Worm (Caenorhabditis elegans): Measurements from ENCODE around the gene T26A5.6.

T26A5.6 gene

ce11 chrIII:6450596-6450995 lies at the start of gene T26A5.6:
Gene T26A5.6 (minus strand): TSS chrIII:6450696.
- TF ChIP-seq T26A8.4 (GFP tag; IDR thresholded peaks at IDR 0.05) (no peak), T20F7.1 (GFP tag; optimal IDR thresholded peaks at IDR 0.05) (no peak), ztf-7 (tag; optimal IDR thresholded peaks at IDR 0.05) (no peak), F26F4.8 (GFP tag; conservative IDR thresholded peaks at IDR 0.05) (no peak), tag-97 (GFP tag; IDR thresholded peaks at IDR 0.05) (no peak), nhr-28 (tag; optimal IDR thresholded peaks at IDR 0.05) (no peak), mdt-29 (GFP tag; IDR thresholded peaks at IDR 0.05) (no peak), aly-2 (tag; optimal IDR thresholded peaks at IDR 0.05) (no peak), lin-1 (GFP tag; IDR thresholded peaks at IDR 0.05) (no peak), hlh-11 (tag; optimal IDR thresholded peaks at IDR 0.05) (no peak), dmd-9 (GFP tag; IDR thresholded peaks at IDR 0.05) (no peak), hif-1 (tag; optimal IDR thresholded peaks at IDR 0.05) (no peak), Y48G9A.11 (GFP tag; IDR thresholded peaks at IDR 0.05) (no peak), ceh-28 (tag; optimal IDR thresholded peaks at IDR 0.05) (no peak), set-16 (GFP tag; IDR thresholded peaks at IDR 0.05) (no peak), nhr-76 (tag; optimal IDR thresholded peaks at IDR 0.05) (no peak)

- TF ChIP-seq pqm-1 (tag; optimal IDR thresholded peaks at IDR 0.05) = peak; percentile 29
- peak; percentile 74 for TF ChIP-seq aha-1 (tag)
- no peak for TF ChIP-seq jun-1 (tag; optimal IDR thresholded peaks at IDR 0.05)
- peak; percentile 21; the same call in 1 of the 2 replicates for TF ChIP-seq dmd-6 (GFP tag; IDR thresholded peaks at IDR 0.05)
Observed at ce11 chrIII:6500032-6500564, 49.6 kb upstream of the T26A5.6 start, which contains the start of gene F23F12.3. Gene F23F12.3 (plus strand): TSS chrIII:6500514.

- TF ChIP-seq nhr-77 (tag; optimal IDR thresholded peaks at IDR 0.05) = no peak
- no peak for TF ChIP-seq vab-7 (GFP tag; IDR thresholded peaks at IDR 0.05)
- no peak for TF ChIP-seq lin-39 (tag; optimal IDR thresholded peaks at IDR 0.05)
- TF ChIP-seq unc-62 (GFP tag; optimal IDR thresholded peaks at IDR 0.05 in 1 of 2) = peak in 1 of 2 experiments; percentile 92
- no peak for TF ChIP-seq unc-62 (tag; optimal IDR thresholded peaks at IDR 0.05)
- TF ChIP-seq mxl-3 (GFP tag; optimal IDR thresholded peaks at IDR 0.05) = no peak
- no peak for TF ChIP-seq rbr-2 (tag; optimal IDR thresholded peaks at IDR 0.05)
- TF ChIP-seq T26A8.4 (GFP tag; IDR thresholded peaks at IDR 0.05) = no peak
- no peak for TF ChIP-seq mes-2 (tag; optimal IDR thresholded peaks at IDR 0.05; ENCODE audit: poor library complexity, severe bottlenecking)
- TF ChIP-seq ZK546.5 (tag; optimal IDR thresholded peaks at IDR 0.05) = no peak
Observed at ce11 chrIII:6499102-6499501, 48.6 kb upstream of the T26A5.6 start.

ce11 chrIII:6498176-6498575 lies 47.7 kb upstream of the T26A5.6 start, which contains the start of gene sdz-15:
Gene sdz-15 (plus strand): TSS chrIII:6498476.
- TF ChIP-seq hlh-11 (tag; optimal IDR thresholded peaks at IDR 0.05) = no peak
- TF ChIP-seq lin-29 (GFP tag; IDR thresholded peaks at IDR 0.05) = no peak
- no peak for TF ChIP-seq lin-1 (GFP tag; IDR thresholded peaks at IDR 0.05)
- no peak for TF ChIP-seq cey-2 (tag; optimal IDR thresholded peaks at IDR 0.05; ENCODE audit: borderline replicate concordance, insufficient read depth)
- TF ChIP-seq mep-1 (tag; optimal IDR thresholded peaks at IDR 0.05) = no peak
- no peak for TF ChIP-seq T20F7.1 (GFP tag; optimal IDR thresholded peaks at IDR 0.05)
- no peak for TF ChIP-seq lsy-2 (tag; optimal IDR thresholded peaks at IDR 0.05)
- no peak for TF ChIP-seq Y5F2A.4 (GFP tag; optimal IDR thresholded peaks at IDR 0.05)
- TF ChIP-seq F44E2.7 (GFP tag; IDR thresholded peaks at IDR 0.05) = no peak
- no peak for TF ChIP-seq lin-15B (tag; optimal IDR thresholded peaks at IDR 0.05)
- no peak for TF ChIP-seq nhr-77 (tag; optimal IDR thresholded peaks at IDR 0.05)
- no peak for TF ChIP-seq nhr-25 (tag; optimal IDR thresholded peaks at IDR 0.05; ENCODE audit: borderline replicate concordance, insufficient read depth)
- TF ChIP-seq F49E8.2 (tag; optimal IDR thresholded peaks at IDR 0.05; ENCODE audit: borderline replicate concordance) = no peak
- no peak for TF ChIP-seq zip-2 (tag; optimal IDR thresholded peaks at IDR 0.05)
- no peak for TF ChIP-seq daf-8 (GFP tag; IDR thresholded peaks at IDR 0.05)
- no peak for TF ChIP-seq F10B5.3 (tag; optimal IDR thresholded peaks at IDR 0.05)
- TF ChIP-seq mxl-2 (GFP tag; conservative IDR thresholded peaks at IDR 0.05) = no peak
- no peak for TF ChIP-seq aly-2 (tag; optimal IDR thresholded peaks at IDR 0.05)
- no peak for TF ChIP-seq Y105C5A.15 (GFP tag; IDR thresholded peaks at IDR 0.05)
- TF ChIP-seq vab-7 (GFP tag; IDR thresholded peaks at IDR 0.05) = no peak

Measured in whole organism, L4 larva.